Fruit fly (Drosophila melanogaster) whole organism, embryonic: ENCODE measurements around the gene osp.

Source experiments
- BEAF-32 ChIP-seq: fragments of 200-800 bp; sonication (Bioruptor generic); optimal IDR thresholded peaks from 3 replicates; lab custom pipeline; 2017; ENCODE audit warnings: missing biosample characterization, missing genetic modification characterization, mild to moderate bottlenecking, moderate library complexity, missing genetic modification reagents
- CG10274 ChIP-seq: fragments of 200-800 bp; sonication (Bioruptor generic); optimal IDR thresholded peaks from 3 replicates; lab custom pipeline; 2017; ENCODE audit warnings: missing biosample characterization, mild to moderate bottlenecking, missing genetic modification characterization
- CG10366 ChIP-seq: fragments of 200-800 bp; sonication (Bioruptor generic); IDR thresholded peaks from 2 replicates; pipeline ENCODE4 v1.3.6; 2022; ENCODE audit warnings: missing biosample characterization, missing genetic modification characterization
- CG10431 ChIP-seq: fragments of 200-800 bp; sonication (Bioruptor generic); optimal IDR thresholded peaks from 3 replicates; lab custom pipeline; 2018; ENCODE audit warnings: missing biosample characterization, mild to moderate bottlenecking, missing genetic modification characterization
- CG11723 ChIP-seq: fragments of 200-800 bp; sonication (Bioruptor generic); optimal IDR thresholded peaks from 2 replicates; lab custom pipeline; 2017; ENCODE audit warnings: missing biosample characterization, mild to moderate bottlenecking, missing genetic modification characterization
- CG12299 ChIP-seq: fragments of 200-800 bp; sonication (Bioruptor generic); optimal IDR thresholded peaks from 2 replicates; lab custom pipeline; 2018; ENCODE audit warnings: missing biosample characterization, mild to moderate bottlenecking, missing genetic modification characterization
- CG12391 ChIP-seq: fragments of 200-800 bp; sonication (Bioruptor generic); optimal IDR thresholded peaks from 3 replicates; lab custom pipeline; 2018; ENCODE audit warnings: missing biosample characterization, mild to moderate bottlenecking, missing genetic modification characterization, moderate library complexity
- CG13624 ChIP-seq: fragments of 200-800 bp; sonication (Bioruptor generic); optimal IDR thresholded peaks from 2 replicates; lab custom pipeline; 2016; ENCODE audit warnings: missing biosample characterization, missing genetic modification characterization
- CG15601 ChIP-seq: fragments of 200-800 bp; sonication (Bioruptor generic); optimal IDR thresholded peaks from 3 replicates; lab custom pipeline; 2019; ENCODE audit warnings: missing biosample characterization, mild to moderate bottlenecking, missing genetic modification characterization, moderate library complexity
- CG2120 ChIP-seq: fragments of 200-800 bp; sonication (Bioruptor generic); optimal IDR thresholded peaks from 3 replicates; lab custom pipeline; 2016; ENCODE audit warnings: missing biosample characterization, missing genetic modification characterization
- CG34376 ChIP-seq: fragments of 200-800 bp; sonication (Bioruptor generic); optimal IDR thresholded peaks from 2 replicates; lab custom pipeline; 2018; ENCODE audit warnings: missing biosample characterization, mild to moderate bottlenecking, missing genetic modification characterization
- CG4404 ChIP-seq: fragments of 200-800 bp; sonication (Bioruptor generic); IDR thresholded peaks from 2 replicates; pipeline ENCODE4 v1.3.6; 2022; ENCODE audit warnings: missing biosample characterization, missing genetic modification characterization
- CG4820 ChIP-seq: fragments of 200-800 bp; sonication (Bioruptor generic); optimal IDR thresholded peaks from 3 replicates; lab custom pipeline; 2016; ENCODE audit warnings: missing biosample characterization, missing genetic modification characterization
- CG8359 ChIP-seq: fragments of 200-800 bp; sonication (Bioruptor generic); optimal IDR thresholded peaks from 2 replicates; lab custom pipeline; 2017; ENCODE audit warnings: missing biosample characterization, mild to moderate bottlenecking, missing genetic modification characterization, borderline replicate concordance
- CG9609 ChIP-seq: fragments of 200-800 bp; sonication (Bioruptor generic); optimal IDR thresholded peaks from 3 replicates; lab custom pipeline; 2016; ENCODE audit warnings: missing biosample characterization, missing genetic modification characterization
- CG9817 ChIP-seq: fragments of 200-800 bp; sonication (Bioruptor generic); optimal IDR thresholded peaks from 2 replicates; lab custom pipeline; 2018; ENCODE audit warnings: missing biosample characterization, mild to moderate bottlenecking, missing genetic modification characterization, moderate library complexity
- CG9932 ChIP-seq: fragments of 200-800 bp; sonication (Bioruptor generic); IDR thresholded peaks from 2 replicates; pipeline ENCODE4 v1.3.6; 2022; ENCODE audit warnings: missing biosample characterization, missing genetic modification characterization
- D19B ChIP-seq: fragments of 200-800 bp; sonication (Bioruptor generic); optimal IDR thresholded peaks from 2 replicates; lab custom pipeline; 2017; ENCODE audit warnings: missing biosample characterization, mild to moderate bottlenecking, missing genetic modification characterization
- Dref ChIP-seq: fragments of 200-800 bp; sonication (Bioruptor generic); IDR thresholded peaks from 2 replicates; pipeline ENCODE4 v1.3.6; 2022; ENCODE audit warnings: missing biosample characterization, missing genetic modification characterization
- Fer2 ChIP-seq: fragments of 200-800 bp; sonication (Bioruptor generic); optimal IDR thresholded peaks from 2 replicates; lab custom pipeline; 2018; ENCODE audit warnings: missing biosample characterization, mild to moderate bottlenecking, missing genetic modification characterization, moderate library complexity
- Hey ChIP-seq: fragments of 200-800 bp; sonication (Bioruptor generic); optimal IDR thresholded peaks from 3 replicates; lab custom pipeline; 2018; ENCODE audit warnings: missing biosample characterization, mild to moderate bottlenecking, missing genetic modification characterization
- Lpt ChIP-seq: fragments of >200 bp; optimal IDR thresholded peaks from 2 replicates; lab custom pipeline; 2018; ENCODE audit warnings: missing biosample characterization, missing genetic modification characterization
- Mrtf ChIP-seq: fragments of 200-800 bp; sonication (Bioruptor generic); IDR thresholded peaks from 3 replicates; pipeline ENCODE4 v1.3.6; 2022; ENCODE audit warnings: missing biosample characterization, missing genetic modification characterization
- NC2β ChIP-seq: fragments of 200-800 bp; sonication (Bioruptor generic); optimal IDR thresholded peaks from 2 replicates; lab custom pipeline; 2016; ENCODE audit warnings: missing biosample characterization, missing genetic modification characterization
- NfI ChIP-seq: fragments of 200-800 bp; sonication (Bioruptor generic); optimal IDR thresholded peaks from 3 replicates; lab custom pipeline; 2018; ENCODE audit warnings: missing biosample characterization, mild to moderate bottlenecking, missing genetic modification characterization, moderate library complexity
- Spps ChIP-seq: fragments of 200-800 bp; sonication (Bioruptor generic); optimal IDR thresholded peaks from 2 replicates; lab custom pipeline; 2018; ENCODE audit warnings: missing biosample characterization, mild to moderate bottlenecking, missing genetic modification characterization
- Xbp1 ChIP-seq: fragments of 200-800 bp; sonication (Bioruptor generic); optimal IDR thresholded peaks from 3 replicates; lab custom pipeline; 2016; ENCODE audit warnings: missing biosample characterization, mild to moderate bottlenecking, missing genetic modification characterization
- ac ChIP-seq: fragments of 200-800 bp; sonication (Bioruptor generic); optimal IDR thresholded peaks from 3 replicates; lab custom pipeline; 2017; ENCODE audit warnings: missing biosample characterization, mild to moderate bottlenecking, missing genetic modification characterization
- cad ChIP-seq: fragments of >200 bp; optimal IDR thresholded peaks from 2 replicates; lab custom pipeline; 2017; ENCODE audit warnings: missing biosample characterization, missing genetic modification characterization
- cg ChIP-seq: fragments of 200-800 bp; sonication (Bioruptor generic); optimal IDR thresholded peaks from 3 replicates; lab custom pipeline; 2019; ENCODE audit warnings: missing biosample characterization, mild to moderate bottlenecking, missing genetic modification characterization, moderate library complexity
- corto ChIP-seq: fragments of 200-800 bp; sonication (Bioruptor generic); optimal IDR thresholded peaks from 2 replicates; lab custom pipeline; 2016; ENCODE audit warnings: missing biosample characterization, mild to moderate bottlenecking, missing genetic modification characterization, moderate library complexity
- crc ChIP-seq: fragments of 200-800 bp; sonication (Bioruptor generic); optimal IDR thresholded peaks from 2 replicates; lab custom pipeline; 2016; ENCODE audit warnings: missing biosample characterization, missing genetic modification characterization
- dmrt11E ChIP-seq: fragments of 200-800 bp; sonication (Bioruptor generic); optimal IDR thresholded peaks from 3 replicates; lab custom pipeline; 2018; ENCODE audit warnings: missing biosample characterization, mild to moderate bottlenecking, missing genetic modification characterization, moderate library complexity
- en ChIP-seq: fragments of 200-800 bp; sonication (Bioruptor generic); optimal IDR thresholded peaks from 2 replicates; lab custom pipeline; 2016; ENCODE audit warnings: missing biosample characterization, missing genetic modification characterization
- mam ChIP-seq: fragments of 200-800 bp; sonication (Bioruptor generic); optimal IDR thresholded peaks from 3 replicates; lab custom pipeline; 2016; ENCODE audit warnings: missing biosample characterization, missing genetic modification characterization
- mld ChIP-seq: fragments of 200-800 bp; sonication (Bioruptor generic); IDR thresholded peaks from 3 replicates; pipeline ENCODE4 v1.3.6; 2022; ENCODE audit warnings: missing biosample characterization, missing genetic modification characterization; ENCODE audit not compliant: partially characterized antibody
- oc ChIP-seq: fragments of 200-800 bp; sonication (Bioruptor generic); optimal IDR thresholded peaks from 2 replicates; lab custom pipeline; 2018; ENCODE audit warnings: missing biosample characterization, mild to moderate bottlenecking, missing genetic modification characterization, moderate library complexity
- odd ChIP-seq: fragments of 200-800 bp; sonication (Bioruptor generic); optimal IDR thresholded peaks from 2 replicates; lab custom pipeline; 2017; ENCODE audit warnings: missing biosample characterization, mild to moderate bottlenecking, missing genetic modification characterization
- prd ChIP-seq, 3 experiments: fragments of >200 bp in 2 of 3; fragments of 200-800 bp in 1 of 3; sonication (Bioruptor generic) in 1 of 3; optimal IDR thresholded peaks in 2 of 3; IDR thresholded peaks in 1 of 3; 2 replicates in 2 of 3; 3 replicates in 1 of 3; pipeline versions ENCODE4 v1.3.6 to Lab custom; 2017 to 2022; ENCODE audit warnings: missing biosample characterization in 1 of 3, missing genetic modification characterization in 1 of 3
- rib ChIP-seq: fragments of 200-800 bp; sonication (Bioruptor generic); IDR thresholded peaks from 2 replicates; pipeline ENCODE4 v1.3.6; 2022; ENCODE audit warnings: missing biosample characterization, missing genetic modification characterization
- schlank ChIP-seq: fragments of 200-800 bp; sonication (Bioruptor generic); optimal IDR thresholded peaks from 2 replicates; lab custom pipeline; 2018; ENCODE audit warnings: missing biosample characterization, mild to moderate bottlenecking, missing genetic modification characterization
- stwl ChIP-seq: fragments of 200-800 bp; sonication (Bioruptor generic); optimal IDR thresholded peaks from 3 replicates; lab custom pipeline; 2018; ENCODE audit warnings: missing biosample characterization, mild to moderate bottlenecking, missing genetic modification characterization, moderate library complexity
- tll ChIP-seq, 2 experiments: fragments of 200-800 bp in 1 of 2; fragments of >200 bp in 1 of 2; sonication (Bioruptor generic) in 1 of 2; optimal IDR thresholded peaks; 2 replicates each; lab custom pipeline; 2017 to 2019; ENCODE audit warnings: missing biosample characterization in 2 of 2, missing genetic modification characterization in 2 of 2, mild to moderate bottlenecking in 1 of 2, moderate library complexity in 1 of 2
- trh ChIP-seq: fragments of 200-800 bp; sonication (Bioruptor generic); optimal IDR thresholded peaks from 2 replicates; lab custom pipeline; 2016; ENCODE audit warnings: missing biosample characterization, missing genetic modification characterization
- ttk ChIP-seq: fragments of 200-800 bp; sonication (Bioruptor generic); IDR thresholded peaks from 2 replicates; pipeline ENCODE4 v2.1.2; 2022; ENCODE audit warnings: missing biosample characterization, missing genetic modification characterization
- tx ChIP-seq: fragments of 200-800 bp; sonication (Bioruptor generic); optimal IDR thresholded peaks from 2 replicates; lab custom pipeline; 2016; ENCODE audit warnings: missing biosample characterization, missing genetic modification characterization
- unpg ChIP-seq: fragments of 200-800 bp; sonication (Bioruptor generic); optimal IDR thresholded peaks from 3 replicates; lab custom pipeline; 2018; ENCODE audit warnings: missing biosample characterization, mild to moderate bottlenecking, missing genetic modification characterization, moderate library complexity
- vnd ChIP-seq: fragments of 200-800 bp; sonication (Bioruptor generic); IDR thresholded peaks from 3 replicates; pipeline ENCODE4 v1.3.6; 2022; ENCODE audit warnings: missing biosample characterization, missing genetic modification characterization; ENCODE audit not compliant: partially characterized antibody

Gene osp

dm6 chr2L:14553868-14554591 is 135.1 kb downstream of the osp start (continued):
- TF ChIP-seq Lpt (GFP tag; lab: Kevin White, UChicago) (no peak), en (GFP tag; lab: Kevin White, UChicago) (peak; percentile 52), CG13624 (peak; percentile 65), CG4404 (peak; percentile 91), dmrt11E (peak; percentile 94), cg (GFP tag; lab: Kevin White, UChicago) (no peak), Hey (tag; lab: Kevin White, UChicago) (no peak), Fer2 (tag; lab: Kevin White, UChicago) (no peak), unpg (GFP tag; lab: Kevin White, UChicago) (peak; percentile 54), mam (GFP tag; lab: Kevin White, UChicago) (peak; percentile 70), ttk (GFP tag; lab: Robert Waterston, UW) (no peak), CG10366 (GFP tag; lab: Robert Waterston, UW) (peak; percentile 54), NC2β (peak; percentile 47), trh (peak; percentile 23), oc (peak; percentile 16), D19B (no peak), BEAF-32 (no peak), Mrtf (GFP tag; lab: Robert Waterston, UW) (0 out of 3 replicates have a peak, but pooled peaks have one; percentile 41), vnd (GFP tag; lab: Robert Waterston, UW) (no peak), CG34376 (GFP tag; lab: Kevin White, UChicago) (no peak), cad (GFP tag; lab: Kevin White, UChicago) (no peak), ac (GFP tag; lab: Kevin White, UChicago) (peak; percentile 67), tll (GFP tag; optimal IDR thresholded peaks at IDR 0.05; lab: Kevin White, UChicago) (peak in 1 of 2 experiments; percentile 41), Dref (GFP tag; lab: Robert Waterston, UW) (no peak), CG4820 (peak; percentile 78), corto (peak; percentile 75), CG9817 (tag; lab: Kevin White, UChicago) (peak; percentile 43), CG8359 (peak; percentile 55), CG2120 (GFP tag; lab: Kevin White, UChicago) (peak; percentile 42), CG10431 (no peak), tx (GFP tag; lab: Kevin White, UChicago) (peak; percentile 42), CG12299 (tag; lab: Kevin White, UChicago) (no peak), CG10274 (GFP tag; lab: Kevin White, UChicago) (peak; percentile 46), schlank (no peak), mld (GFP tag; lab: Robert Waterston, UW) (no peak), Spps (tag; lab: Kevin White, UChicago) (peak; percentile 76), CG15601 (tag; lab: Kevin White, UChicago) (peak; percentile 73), CG9609 (GFP tag; lab: Kevin White, UChicago) (peak; percentile 46), stwl (tag; lab: Kevin White, UChicago) (peak; percentile 58), CG9932 (GFP tag; lab: Robert Waterston, UW) (peak; percentile 40), crc (GFP tag; lab: Kevin White, UChicago) (peak; percentile 75), Xbp1 (peak; percentile 80), CG12391 (tag; lab: Kevin White, UChicago) (peak; percentile 67), prd (optimal IDR thresholded peaks at IDR 0.05; lab: Kevin White, UChicago) (no peak), prd (GFP tag; IDR thresholded peaks at IDR 0.05; lab: Robert Waterston, UW) (peak; percentile 92), rib (GFP tag; lab: Robert Waterston, UW) (no peak), NfI (GFP tag; lab: Kevin White, UChicago) (peak; percentile 63), odd (GFP tag; lab: Kevin White, UChicago) (no peak), CG11723 (peak; percentile 41)
